Fruit fly (Drosophila melanogaster) whole organism, embryonic: Measurements from ENCODE around the gene Acp63F.

Source experiments
- CG14710 ChIP-seq: fragments of 200-800 bp; sonication (Bioruptor generic); optimal IDR thresholded peaks from 3 replicates; lab custom pipeline; 2019; ENCODE audit warnings: missing biosample characterization, mild to moderate bottlenecking, missing genetic modification characterization, moderate library complexity
- CG42726 ChIP-seq: fragments of 200-800 bp; sonication (Bioruptor generic); IDR thresholded peaks from 2 replicates; pipeline ENCODE4 v1.3.6; 2022; ENCODE audit warnings: missing biosample characterization, missing genetic modification characterization; ENCODE audit not compliant: partially characterized antibody
- CG6254 ChIP-seq: fragments of 200-800 bp; sonication (Bioruptor generic); optimal IDR thresholded peaks from 3 replicates; lab custom pipeline; 2017; ENCODE audit warnings: mild to moderate bottlenecking, missing biosample characterization, missing genetic modification reagents, missing genetic modification characterization
- HLH54F ChIP-seq: fragments of 200-800 bp; sonication (Bioruptor generic); optimal IDR thresholded peaks from 3 replicates; lab custom pipeline; 2016; ENCODE audit warnings: missing biosample characterization, missing genetic modification characterization
- fd3F ChIP-seq: fragments of 200-800 bp; sonication (Bioruptor generic); optimal IDR thresholded peaks from 2 replicates; lab custom pipeline; 2018; ENCODE audit warnings: missing biosample characterization, mild to moderate bottlenecking, missing genetic modification characterization, moderate library complexity
- gsb ChIP-seq: fragments of 200-800 bp; sonication (Bioruptor generic); IDR thresholded peaks from 2 replicates; pipeline ENCODE4 v1.3.6; 2022; ENCODE audit warnings: missing biosample characterization, missing genetic modification characterization
- lmd ChIP-seq: fragments of 200-800 bp; sonication (Bioruptor generic); IDR thresholded peaks from 2 replicates; pipeline ENCODE4 v1.3.6; 2022; ENCODE audit warnings: missing biosample characterization, missing genetic modification characterization
- nom ChIP-seq: fragments of 200-800 bp; sonication (Bioruptor generic); optimal IDR thresholded peaks from 2 replicates; lab custom pipeline; 2017; ENCODE audit warnings: missing biosample characterization, missing genetic modification characterization, mild to moderate bottlenecking, moderate library complexity, missing genetic modification reagents
- p53 ChIP-seq: fragments of 200-800 bp; sonication (Bioruptor generic); optimal IDR thresholded peaks from 2 replicates; lab custom pipeline; 2016; ENCODE audit warnings: missing biosample characterization, missing genetic modification characterization
- sens-2 ChIP-seq: fragments of 200-800 bp; sonication (Bioruptor generic); IDR thresholded peaks from 2 replicates; pipeline ENCODE4 v1.3.6; 2022; ENCODE audit warnings: missing biosample characterization, missing genetic modification characterization

- TF ChIP-seq sens-2 (no peak), fd3F (no peak), CG6254 (GFP tag; lab: Kevin White, UChicago) (no peak), p53 (GFP tag; lab: Kevin White, UChicago) (no peak), nom (GFP tag; lab: Kevin White, UChicago) (no peak), HLH54F (GFP tag; lab: Kevin White, UChicago) (no peak), gsb (GFP tag; lab: Robert Waterston, UW) (no peak), CG42726 (GFP tag; lab: Robert Waterston, UW) (no peak), CG14710 (tag; lab: Kevin White, UChicago) (no peak), lmd (GFP tag; lab: Robert Waterston, UW) (no peak)
These were observed 39.9 kb upstream of the Acp63F start for dm6 chr3L:3856004-3856403.
